Worm (Caenorhabditis elegans): Measurements from ENCODE around the gene Y56A3A.16.
A peak's percentile ranks its signal among the peaks of the same experiment; 100 is the strongest.

The Y56A3A.16 gene

DNA sequence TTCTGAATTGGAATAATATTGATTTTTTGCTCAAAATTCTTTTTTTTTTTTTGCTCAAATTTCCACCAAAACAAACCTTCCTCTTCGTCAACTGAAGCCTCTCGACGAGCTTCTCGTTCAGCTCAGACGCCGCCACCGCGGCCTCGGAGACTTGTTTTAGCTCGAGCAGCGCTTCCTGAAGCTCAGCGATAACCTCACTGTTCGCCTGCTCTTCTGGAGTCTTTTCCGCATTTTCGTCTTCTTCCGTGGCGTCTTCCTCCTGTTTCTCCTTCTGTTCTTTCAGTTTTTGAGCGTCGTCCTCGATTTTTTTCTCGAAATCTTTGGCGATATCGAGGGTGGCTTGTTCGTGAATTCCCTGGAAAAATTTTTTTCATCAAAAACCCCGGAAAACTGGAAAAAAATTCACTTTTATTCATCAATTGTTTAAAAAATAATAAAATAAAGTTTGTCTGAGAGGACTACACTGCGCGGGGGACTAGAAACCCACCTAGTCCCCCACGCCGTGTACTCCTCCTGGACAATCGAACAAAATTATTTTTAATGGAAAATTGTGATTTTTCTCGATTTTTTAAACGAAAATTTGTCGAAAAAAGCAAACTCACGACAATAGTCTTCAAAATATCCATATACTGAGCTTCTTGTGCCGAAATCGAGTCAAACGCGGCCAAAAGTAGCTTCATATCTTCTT lies 32.1 kb upstream of the Y56A3A.16 start:
- peak; percentile 80 for TF ChIP-seq C34F6.9 (tag; optimal IDR thresholded peaks at IDR 0.05)
- no peak for TF ChIP-seq ceh-82 (tag; optimal IDR thresholded peaks at IDR 0.05)
- TF ChIP-seq unc-39 (tag; optimal IDR thresholded peaks at IDR 0.05), result no peak
- TF ChIP-seq nhr-6 (tag; optimal IDR thresholded peaks at IDR 0.05), result peak; percentile 42
- peak; percentile 52 for TF ChIP-seq lin-11 (tag; optimal IDR thresholded peaks at IDR 0.05)
- TF ChIP-seq lin-13 (GFP tag; optimal IDR thresholded peaks at IDR 0.05), result peak; percentile 91
- TF ChIP-seq peb-1 (tag; optimal IDR thresholded peaks at IDR 0.05), result no peak
- peak; percentile 35 for TF ChIP-seq blmp-1 (tag; optimal IDR thresholded peaks at IDR 0.05; ENCODE audit: insufficient read depth)
- peak; percentile 74 for TF ChIP-seq ztf-4 (tag; optimal IDR thresholded peaks at IDR 0.05)
- no peak for TF ChIP-seq nhr-23 (tag; optimal IDR thresholded peaks at IDR 0.05)
- TF ChIP-seq nhr-10 (tag; optimal IDR thresholded peaks at IDR 0.05), result no peak
- TF ChIP-seq elt-1 (tag; optimal IDR thresholded peaks at IDR 0.05), result no peak
- TF ChIP-seq mbf-1 (tag; optimal IDR thresholded peaks at IDR 0.05), result no peak
- TF ChIP-seq nhr-21 (tag; optimal IDR thresholded peaks at IDR 0.05), result peak; percentile 82
- TF ChIP-seq crh-2 (tag; optimal IDR thresholded peaks at IDR 0.05), result peak; percentile 92
- peak; percentile 86 to 94 for TF ChIP-seq lsy-2 (tag; optimal IDR thresholded peaks at IDR 0.05)
- TF ChIP-seq dmd-4 (tag; optimal IDR thresholded peaks at IDR 0.05), result peak; percentile 47
- no peak for TF ChIP-seq elt-3 (tag; optimal IDR thresholded peaks at IDR 0.05)
- TF ChIP-seq sma-9 (GFP tag; optimal IDR thresholded peaks at IDR 0.05), result peak; percentile 97
- TF ChIP-seq sma-9 (tag; optimal IDR thresholded peaks at IDR 0.05), result no peak
- no peak for TF ChIP-seq nhr-237 (tag; optimal IDR thresholded peaks at IDR 0.05)
- TF ChIP-seq nhr-11 (tag; optimal IDR thresholded peaks at IDR 0.05), result no peak
- peak; percentile 90 for TF ChIP-seq sma-3 (GFP tag; optimal IDR thresholded peaks at IDR 0.05)
- TF ChIP-seq ztf-1 (GFP tag; conservative IDR thresholded peaks at IDR 0.05), result 0 out of 2 replicates have a peak, but pooled peaks have one; percentile 70
- TF ChIP-seq sem-4 (tag; optimal IDR thresholded peaks at IDR 0.05), result peak; percentile 95
- peak; percentile 55 for TF ChIP-seq Y55F3AM.14 (GFP tag; optimal IDR thresholded peaks at IDR 0.05)
- no peak for TF ChIP-seq mdl-1 (tag; optimal IDR thresholded peaks at IDR 0.05)
- TF ChIP-seq nhr-77 (tag; optimal IDR thresholded peaks at IDR 0.05), result no peak
- peak; percentile 73 for TF ChIP-seq egl-27 (tag; optimal IDR thresholded peaks at IDR 0.05)
- peak; percentile 79 for TF ChIP-seq snpc-4 (tag; optimal IDR thresholded peaks at IDR 0.05)
- TF ChIP-seq zag-1 (tag; optimal IDR thresholded peaks at IDR 0.05), result no peak
- TF ChIP-seq fos-1 (tag; optimal IDR thresholded peaks at IDR 0.05), result peak; percentile 34
- peak; percentile 85 for TF ChIP-seq gmeb-1 (tag; optimal IDR thresholded peaks at IDR 0.05)
- TF ChIP-seq ztf-11 (tag; optimal IDR thresholded peaks at IDR 0.05), result no peak
- TF ChIP-seq ZK546.5 (tag; optimal IDR thresholded peaks at IDR 0.05), result peak; percentile 9
- TF ChIP-seq nhr-12 (tag; optimal IDR thresholded peaks at IDR 0.05), result no peak
- no peak for TF ChIP-seq unc-62 (GFP tag; optimal IDR thresholded peaks at IDR 0.05)
- peak; percentile 47 for TF ChIP-seq R02D3.7 (tag; optimal IDR thresholded peaks at IDR 0.05)
- TF ChIP-seq ama-1 (optimal IDR thresholded peaks at IDR 0.05), result peak; percentile 9
- peak; percentile 82 for TF ChIP-seq nhr-25 (tag; optimal IDR thresholded peaks at IDR 0.05)
- TF ChIP-seq nhr-129 (tag; optimal IDR thresholded peaks at IDR 0.05), result no peak
- TF ChIP-seq aly-2 (tag; optimal IDR thresholded peaks at IDR 0.05), result no peak
- no peak for TF ChIP-seq lin-39 (tag; optimal IDR thresholded peaks at IDR 0.05)
- no peak for TF ChIP-seq skn-1 (tag; optimal IDR thresholded peaks at IDR 0.05)
- peak; percentile 86 for TF ChIP-seq unc-55 (GFP tag; optimal IDR thresholded peaks at IDR 0.05)
- TF ChIP-seq F13H6.1 (tag; optimal IDR thresholded peaks at IDR 0.05), result peak; percentile 90
- TF ChIP-seq alr-1 (tag; optimal IDR thresholded peaks at IDR 0.05), result no peak
- no peak for TF ChIP-seq ceh-16 (tag; optimal IDR thresholded peaks at IDR 0.05)
- peak; percentile 67 for TF ChIP-seq mab-5 (tag; optimal IDR thresholded peaks at IDR 0.05)
